Worm (Caenorhabditis elegans) whole organism, late embryonic: ENCODE data around the gene C33C12.7.

Experiments
- ceh-30 ChIP-seq: fragments of 150-350 bp; optimal IDR thresholded peaks from 2 replicates; lab custom pipeline; 2014; ENCODE audit warnings: missing biosample characterization, missing genetic modification characterization
- dmd-4 ChIP-seq: sonication (generic microtip); optimal IDR thresholded peaks from 2 replicates; lab custom pipeline; 2016; ENCODE audit warnings: borderline replicate concordance, missing genetic modification characterization, missing compliant biosample characterization
- fkh-10 ChIP-seq: fragments of 150-350 bp; optimal IDR thresholded peaks from 2 replicates; lab custom pipeline; 2014; ENCODE audit warnings: missing biosample characterization, missing genetic modification reagents, missing genetic modification characterization
- hlh-6 ChIP-seq: sonication (generic microtip); optimal IDR thresholded peaks from 2 replicates; lab custom pipeline; 2016; ENCODE audit warnings: missing genotype, missing genetic modification characterization, missing compliant biosample characterization
- npax-4 ChIP-seq: sonication (generic microtip); optimal IDR thresholded peaks from 2 replicates; lab custom pipeline; 2016; ENCODE audit warnings: missing genetic modification characterization, missing compliant biosample characterization
- pqm-1 ChIP-seq: sonication (generic microtip); optimal IDR thresholded peaks from 2 replicates; lab custom pipeline; 2016; ENCODE audit warnings: missing genetic modification characterization, missing compliant biosample characterization
- pros-1 ChIP-seq: fragments of 150-350 bp; optimal IDR thresholded peaks from 2 replicates; lab custom pipeline; 2014; ENCODE audit warnings: missing biosample characterization, missing genetic modification reagents, missing genetic modification characterization
- tbx-2 ChIP-seq: sonication (generic microtip); optimal IDR thresholded peaks from 2 replicates; lab custom pipeline; 2016; ENCODE audit warnings: missing genetic modification characterization, missing compliant biosample characterization
- tbx-7 ChIP-seq: sonication (generic microtip); optimal IDR thresholded peaks from 2 replicates; lab custom pipeline; 2016; ENCODE audit warnings: missing genotype, missing genetic modification characterization, missing compliant biosample characterization

ce11 chrII:2191383-2191782 is 16.1 kb upstream of the C33C12.7 start:
- no peak for TF ChIP-seq tbx-7 (tag; lab: Kevin White, UChicago)
- TF ChIP-seq pros-1: no peak
- TF ChIP-seq hlh-6 (tag; lab: Kevin White, UChicago): no peak
- no peak for TF ChIP-seq npax-4 (tag; lab: Kevin White, UChicago)
- no peak for TF ChIP-seq tbx-2 (tag; lab: Kevin White, UChicago)
- no peak for TF ChIP-seq fkh-10 (GFP tag; lab: Kevin White, UChicago)
- TF ChIP-seq dmd-4 (tag; lab: Kevin White, UChicago): no peak
- no peak for TF ChIP-seq ceh-30 (tag; lab: Kevin White, UChicago)
- no peak for TF ChIP-seq pqm-1
